Worm (Caenorhabditis elegans) whole organism, mixed stage, embryonic: Measurements from ENCODE around the gene igeg-2.

ENCODE experiments used
- elt-1 ChIP-seq: sonication (generic microtip); optimal IDR thresholded peaks from 2 replicates; lab custom pipeline; 2017; ENCODE audit warnings: missing genetic modification characterization, mild to moderate bottlenecking, missing compliant biosample characterization, antibody characterized with exemption, moderate library complexity, borderline replicate concordance; ENCODE audit not compliant: insufficient read depth
- hlh-1 ChIP-seq: fragments of 150-350 bp; optimal IDR thresholded peaks from 2 replicates; lab custom pipeline; 2014; ENCODE audit warnings: missing biosample characterization, missing genetic modification reagents, missing genetic modification characterization
- lin-13 ChIP-seq: fragments of 150-350 bp; optimal IDR thresholded peaks from 2 replicates; lab custom pipeline; 2014; ENCODE audit warnings: missing biosample characterization, missing genetic modification characterization
- lsy-2 ChIP-seq: fragments of 150-350 bp; optimal IDR thresholded peaks from 2 replicates; lab custom pipeline; 2014; ENCODE audit warnings: missing biosample characterization, missing genetic modification characterization
- mls-2 ChIP-seq: sonication (generic microtip); optimal IDR thresholded peaks from 2 replicates; lab custom pipeline; 2016; ENCODE audit warnings: mild to moderate bottlenecking, missing genetic modification characterization, moderate library complexity, missing compliant biosample characterization
- nhr-12 ChIP-seq: fragments of 150-350 bp; optimal IDR thresholded peaks from 2 replicates; lab custom pipeline; 2014; ENCODE audit warnings: missing biosample characterization, missing genetic modification characterization
- nhr-237 ChIP-seq: fragments of 150-350 bp; optimal IDR thresholded peaks from 2 replicates; lab custom pipeline; 2014; ENCODE audit warnings: missing biosample characterization, missing genetic modification characterization
- pha-4 ChIP-seq: fragments of 150-350 bp; optimal IDR thresholded peaks from 2 replicates; lab custom pipeline; 2018; ENCODE audit warnings: missing biosample characterization, missing genetic modification reagents, missing genetic modification characterization
- snpc-4 ChIP-seq: fragments of 150-350 bp; optimal IDR thresholded peaks from 2 replicates; lab custom pipeline; 2014; ENCODE audit warnings: missing biosample characterization, missing genetic modification characterization
- unc-39 ChIP-seq: fragments of 150-350 bp; optimal IDR thresholded peaks from 2 replicates; lab custom pipeline; 2014; ENCODE audit warnings: missing biosample characterization, missing genetic modification characterization
- unc-62 ChIP-seq: fragments of 150-350 bp; optimal IDR thresholded peaks from 2 replicates; lab custom pipeline; 2014; ENCODE audit warnings: missing biosample characterization, missing genetic modification reagents, missing genetic modification characterization

ce11 chrX:11411675-11412074, 34.8 kb downstream of the igeg-2 start:
- TF ChIP-seq lsy-2 (tag; lab: Kevin White, UChicago): no peak
- TF ChIP-seq pha-4 (tag; lab: Kevin White, UChicago): no peak
- TF ChIP-seq hlh-1: no peak
- no peak for TF ChIP-seq mls-2 (tag; lab: Kevin White, UChicago)
- TF ChIP-seq nhr-12 (tag; lab: Kevin White, UChicago): no peak
- TF ChIP-seq lin-13 (tag; lab: Kevin White, UChicago): no peak
- TF ChIP-seq elt-1: no peak
- no peak for TF ChIP-seq unc-39 (tag; lab: Kevin White, UChicago)
- TF ChIP-seq snpc-4 (tag; lab: Kevin White, UChicago): no peak
- TF ChIP-seq nhr-237 (tag; lab: Kevin White, UChicago): no peak
- no peak for TF ChIP-seq unc-62 (GFP tag; lab: Kevin White, UChicago)
